Fruit fly (Drosophila melanogaster): Measurements from ENCODE around the gene Tmf.

The Tmf gene

dm6 chrX:6843841-6844440 is at the start of gene Tmf, which contains the start of gene CG14435:
Gene Tmf, plus strand, starts transcription at chrX:6844341.
Gene CG14435, minus strand, starts transcription at chrX:6843921.
- TF ChIP-seq usp (GFP tag; optimal IDR thresholded peaks at IDR 0.05) (no peak), EcR (GFP tag; optimal IDR thresholded peaks at IDR 0.05) (no peak), psq (optimal IDR thresholded peaks at IDR 0.05) (no peak), CG8478 (optimal IDR thresholded peaks at IDR 0.05) (no peak), pan (optimal IDR thresholded peaks at IDR 0.05) (no peak), Dll (optimal IDR thresholded peaks at IDR 0.05) (no peak)

- TF ChIP-seq EcR (GFP tag; optimal IDR thresholded peaks at IDR 0.05) (no peak), psq (optimal IDR thresholded peaks at IDR 0.05) (no peak), usp (GFP tag; optimal IDR thresholded peaks at IDR 0.05) (no peak), pan (optimal IDR thresholded peaks at IDR 0.05) (no peak), Dll (optimal IDR thresholded peaks at IDR 0.05) (no peak), CG8478 (optimal IDR thresholded peaks at IDR 0.05) (no peak)
Observed at dm6 chrX:6794826-6795225, 49.3 kb upstream of the Tmf start.

dm6 chrX:6795987-6796691 is 48.0 kb upstream of the Tmf start:
- TF ChIP-seq usp (GFP tag; optimal IDR thresholded peaks at IDR 0.05) (no peak), Dll (optimal IDR thresholded peaks at IDR 0.05) (no peak), pan (optimal IDR thresholded peaks at IDR 0.05) (no peak), EcR (GFP tag; optimal IDR thresholded peaks at IDR 0.05) (no peak), CG8478 (optimal IDR thresholded peaks at IDR 0.05) (no peak), psq (optimal IDR thresholded peaks at IDR 0.05) (no peak)

- TF ChIP-seq EcR (GFP tag; optimal IDR thresholded peaks at IDR 0.05) = no peak
- TF ChIP-seq psq (optimal IDR thresholded peaks at IDR 0.05) = no peak
- no peak for TF ChIP-seq Dll (optimal IDR thresholded peaks at IDR 0.05)
- no peak for TF ChIP-seq usp (GFP tag; optimal IDR thresholded peaks at IDR 0.05)
- no peak for TF ChIP-seq CG8478 (optimal IDR thresholded peaks at IDR 0.05)
- TF ChIP-seq pan (optimal IDR thresholded peaks at IDR 0.05) = no peak
Observed at dm6 chrX:6796972-6797371, 47.2 kb upstream of the Tmf start.

- TF ChIP-seq Dll (optimal IDR thresholded peaks at IDR 0.05) = no peak
- TF ChIP-seq EcR (GFP tag; optimal IDR thresholded peaks at IDR 0.05) = no peak
- TF ChIP-seq usp (GFP tag; optimal IDR thresholded peaks at IDR 0.05) = no peak
Observed at dm6 chrX:6799261-6800022, 44.7 kb upstream of the Tmf start.

- TF ChIP-seq EcR (GFP tag; optimal IDR thresholded peaks at IDR 0.05) = no peak
- no peak for TF ChIP-seq pan (optimal IDR thresholded peaks at IDR 0.05)
- TF ChIP-seq Dll (optimal IDR thresholded peaks at IDR 0.05) = no peak
- no peak for TF ChIP-seq usp (GFP tag; optimal IDR thresholded peaks at IDR 0.05)
- TF ChIP-seq CG8478 (optimal IDR thresholded peaks at IDR 0.05) = no peak
- no peak for TF ChIP-seq psq (optimal IDR thresholded peaks at IDR 0.05)
Observed at dm6 chrX:6800726-6801296, 43.3 kb upstream of the Tmf start.

dm6 chrX:6802376-6803080 is 41.6 kb upstream of the Tmf start:
- TF ChIP-seq pan (optimal IDR thresholded peaks at IDR 0.05) (no peak), Dll (optimal IDR thresholded peaks at IDR 0.05) (no peak), usp (GFP tag; optimal IDR thresholded peaks at IDR 0.05) (no peak), psq (optimal IDR thresholded peaks at IDR 0.05) (no peak), CG8478 (optimal IDR thresholded peaks at IDR 0.05) (no peak), EcR (GFP tag; optimal IDR thresholded peaks at IDR 0.05) (no peak)

- TF ChIP-seq Dll (optimal IDR thresholded peaks at IDR 0.05) (no peak), EcR (GFP tag; optimal IDR thresholded peaks at IDR 0.05) (no peak), pan (optimal IDR thresholded peaks at IDR 0.05) (no peak)
Observed at dm6 chrX:6803312-6803794, 40.8 kb upstream of the Tmf start, which contains the start of the genes C3G and pod1. Gene C3G, minus strand, starts transcription at chrX:6803593. Gene pod1, plus strand, starts transcription at chrX:6803684.

dm6 chrX:6803880-6804484 is 40.2 kb upstream of the Tmf start:
- no peak for TF ChIP-seq CG8478 (optimal IDR thresholded peaks at IDR 0.05)
- no peak for TF ChIP-seq EcR (GFP tag; optimal IDR thresholded peaks at IDR 0.05)
- no peak for TF ChIP-seq usp (GFP tag; optimal IDR thresholded peaks at IDR 0.05)
- TF ChIP-seq pan (optimal IDR thresholded peaks at IDR 0.05) = no peak
- TF ChIP-seq psq (optimal IDR thresholded peaks at IDR 0.05) = no peak
- TF ChIP-seq Dll (optimal IDR thresholded peaks at IDR 0.05) = no peak

dm6 chrX:6804485-6805295 is 39.5 kb upstream of the Tmf start:
- peak; percentile 81 for TF ChIP-seq Dll (optimal IDR thresholded peaks at IDR 0.05)
- TF ChIP-seq CG8478 (optimal IDR thresholded peaks at IDR 0.05) = no peak
- TF ChIP-seq usp (GFP tag; optimal IDR thresholded peaks at IDR 0.05) = no peak
- no peak for TF ChIP-seq psq (optimal IDR thresholded peaks at IDR 0.05)
- TF ChIP-seq EcR (GFP tag; optimal IDR thresholded peaks at IDR 0.05) = no peak
